Fruit fly (Drosophila melanogaster): ENCODE data around the gene ome.

dm6 chr3L:14785492-14785916 is 112.9 kb downstream of the ome start:
- TF ChIP-seq CG4496 (GFP tag; IDR thresholded peaks at IDR 0.05), result peak; percentile 82; the same call in 2 of the 3 replicates
- peak; percentile 50; the same call in 1 of the 2 replicates for TF ChIP-seq CG10348 (GFP tag; IDR thresholded peaks at IDR 0.05)
- peak; percentile 61 for TF ChIP-seq Pif1B (GFP tag; optimal IDR thresholded peaks at IDR 0.05)
- peak; percentile 98 for TF ChIP-seq EcR (GFP tag; optimal IDR thresholded peaks at IDR 0.05)
- TF ChIP-seq Ets98B (GFP tag; IDR thresholded peaks at IDR 0.05), result peak; percentile 83
- TF ChIP-seq gl (tag; optimal IDR thresholded peaks at IDR 0.05), result peak; percentile 5
- peak; percentile 68 for TF ChIP-seq CG15710 (tag; optimal IDR thresholded peaks at IDR 0.05)
